Worm (Caenorhabditis elegans): ENCODE data around the gene vha-8.

Gene vha-8

ce11 chrIV:6792380-6793309, 1.8 kb downstream of the vha-8 start (continued):
- TF ChIP-seq T20F7.1 (GFP tag; optimal IDR thresholded peaks at IDR 0.05) = peak; percentile 54
- TF ChIP-seq F26F4.8 (GFP tag; conservative IDR thresholded peaks at IDR 0.05) = no peak
- TF ChIP-seq lim-7 (GFP tag; IDR thresholded peaks at IDR 0.05) = peak; percentile 10; the same call in 1 of the 2 replicates
- peak; percentile 56 for TF ChIP-seq snpc-4 (tag; optimal IDR thresholded peaks at IDR 0.05)
- TF ChIP-seq lir-3 (tag; optimal IDR thresholded peaks at IDR 0.05) = no peak
- TF ChIP-seq ZK546.5 (tag; optimal IDR thresholded peaks at IDR 0.05) = no peak
- no peak for TF ChIP-seq madf-5 (GFP tag; IDR thresholded peaks at IDR 0.05)
- TF ChIP-seq daf-16 (GFP tag; optimal IDR thresholded peaks at IDR 0.05) = no peak
- TF ChIP-seq daf-16 (tag; optimal IDR thresholded peaks at IDR 0.05) = peak; percentile 15
- TF ChIP-seq dve-1 (tag; optimal IDR thresholded peaks at IDR 0.05; ENCODE audit: insufficient read depth) = peak; percentile 51
- TF ChIP-seq dmd-8 (GFP tag; IDR thresholded peaks at IDR 0.05) = no peak
- TF ChIP-seq D1046.2 (GFP tag; IDR thresholded peaks at IDR 0.05) = 0 out of 2 replicates have a peak, but pooled peaks have one; percentile 32
- no peak for TF ChIP-seq nhr-11 (tag; optimal IDR thresholded peaks at IDR 0.05)
- peak; percentile 73 for TF ChIP-seq aha-1 (tag)
- TF ChIP-seq nhr-102 (tag; optimal IDR thresholded peaks at IDR 0.05) = peak; percentile 72
- TF ChIP-seq zfp-3 (GFP tag; conservative IDR thresholded peaks at IDR 0.05) = peak; percentile 63
- TF ChIP-seq jun-1 (tag; optimal IDR thresholded peaks at IDR 0.05) = no peak
- no peak for TF ChIP-seq hif-1 (tag; optimal IDR thresholded peaks at IDR 0.05)

ce11 chrIV:6793310-6793966, 2.6 kb downstream of the vha-8 start:
- TF ChIP-seq spr-1 (tag; optimal IDR thresholded peaks at IDR 0.05) = no peak
- no peak for TF ChIP-seq zfp-2 (tag; optimal IDR thresholded peaks at IDR 0.05)
- TF ChIP-seq unc-39 (tag; optimal IDR thresholded peaks at IDR 0.05) = no peak
- no peak for TF ChIP-seq pha-4 (GFP tag; IDR thresholded peaks at IDR 0.05)
- no peak for TF ChIP-seq pha-4 (tag; optimal IDR thresholded peaks at IDR 0.05)
- TF ChIP-seq lin-39 (tag; optimal IDR thresholded peaks at IDR 0.05) = no peak
- TF ChIP-seq Y48G9A.11 (GFP tag; IDR thresholded peaks at IDR 0.05) = no peak
- no peak for TF ChIP-seq jun-1 (tag; optimal IDR thresholded peaks at IDR 0.05)
- no peak for TF ChIP-seq dmd-6 (GFP tag; IDR thresholded peaks at IDR 0.05)
- TF ChIP-seq F49E8.2 (tag; optimal IDR thresholded peaks at IDR 0.05; ENCODE audit: borderline replicate concordance) = peak; percentile 82
- no peak; the same call in 1 of the 2 replicates for TF ChIP-seq F44E2.7 (GFP tag; IDR thresholded peaks at IDR 0.05)
- TF ChIP-seq fkh-10 (GFP tag; optimal IDR thresholded peaks at IDR 0.05) = no peak
- no peak for TF ChIP-seq ceh-20 (GFP tag; IDR thresholded peaks at IDR 0.05)
- no peak for TF ChIP-seq daf-16 (GFP tag; optimal IDR thresholded peaks at IDR 0.05)
- TF ChIP-seq daf-16 (tag; optimal IDR thresholded peaks at IDR 0.05) = peak; percentile 3
- TF ChIP-seq fos-1 (tag; optimal IDR thresholded peaks at IDR 0.05) = no peak
- TF ChIP-seq arid-1 (GFP tag; conservative IDR thresholded peaks at IDR 0.05) = no peak
- TF ChIP-seq ceh-62 (tag; optimal IDR thresholded peaks at IDR 0.05) = no peak
- TF ChIP-seq unc-62 (GFP tag; optimal IDR thresholded peaks at IDR 0.05 in 1 of 2) = peak in 1 of 2 experiments; percentile 70
- no peak for TF ChIP-seq unc-62 (tag; optimal IDR thresholded peaks at IDR 0.05)
- TF ChIP-seq daf-8 (GFP tag; IDR thresholded peaks at IDR 0.05) = no peak
- TF ChIP-seq snpc-4 (tag; optimal IDR thresholded peaks at IDR 0.05) = no peak
- TF ChIP-seq daf-19 (GFP tag; conservative IDR thresholded peaks at IDR 0.05) = no peak
- TF ChIP-seq T26A8.4 (GFP tag; IDR thresholded peaks at IDR 0.05) = peak; percentile 17; the same call in 1 of the 2 replicates
- no peak for TF ChIP-seq rbr-2 (tag; optimal IDR thresholded peaks at IDR 0.05)
- peak; percentile 91 for TF ChIP-seq snpc-1.2 (GFP tag; IDR thresholded peaks at IDR 0.05)
- no peak for TF ChIP-seq aha-1 (tag)
- peak; percentile 21 for TF ChIP-seq duxl-1 (tag; optimal IDR thresholded peaks at IDR 0.05; ENCODE audit: poor library complexity)
- no peak for TF ChIP-seq ama-1 (optimal IDR thresholded peaks at IDR 0.05)
- no peak for TF ChIP-seq zip-11 (GFP tag; IDR thresholded peaks at IDR 0.05)
- TF ChIP-seq lin-38 (GFP tag; IDR thresholded peaks at IDR 0.05) = peak; percentile 35; the same call in 1 of the 2 replicates

Data from whole organism, L4 larva.